ENCODE assay signal across 4 fruit fly cellular contexts in the genomic region with DNA sequence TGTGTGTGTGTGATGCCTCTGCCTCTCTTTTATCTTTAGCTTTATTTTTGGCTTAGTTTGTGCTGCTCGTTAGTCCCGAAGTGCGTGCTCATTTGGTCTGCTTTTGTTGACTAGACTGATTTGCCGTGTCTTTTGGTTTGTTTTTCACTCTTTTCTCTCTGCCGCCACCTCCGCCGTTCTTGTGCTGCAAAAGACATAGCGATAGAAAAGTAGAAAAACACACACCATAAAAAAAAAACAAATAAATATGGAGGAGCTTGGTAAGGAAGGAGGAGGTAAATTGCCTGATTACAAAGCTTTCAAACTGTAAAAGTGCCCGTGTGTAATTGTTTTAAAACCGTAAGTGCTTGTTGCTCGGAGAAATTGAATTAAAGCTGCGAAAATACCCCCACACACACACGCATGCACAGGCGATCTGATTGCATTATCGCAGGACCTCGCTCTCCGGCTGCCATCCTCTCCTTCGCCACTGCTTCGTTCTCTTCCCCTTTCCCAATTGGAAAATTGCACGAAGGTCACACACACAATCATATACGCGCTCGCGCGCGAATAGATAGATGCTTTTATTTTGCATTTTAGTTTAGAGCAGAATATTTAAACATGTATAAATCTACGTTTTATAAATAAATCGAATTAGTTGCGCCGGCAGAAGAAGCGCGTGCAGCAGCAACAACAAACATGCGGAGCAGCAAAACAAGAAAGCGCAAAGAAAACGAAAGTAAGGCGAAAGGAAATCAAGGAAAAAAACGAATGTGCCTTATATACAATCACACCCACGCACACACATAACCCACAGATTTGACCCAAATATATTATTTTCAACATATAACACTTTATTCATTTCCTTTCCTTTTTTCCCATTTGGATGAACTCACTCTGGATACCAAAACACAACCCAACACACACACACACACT.
TF ChIP-seq lines count a peak whose summit lies in the region.

No protein-coding gene starts in this region.

- TF ChIP-seq CTCF in whole organism, embryonic (GFP tag; optimal IDR thresholded peaks at IDR 0.05; lab: Kevin White, UChicago), result no peak

TF ChIP-seq in whole organism, embryonic, 481 proteins besides CTCF, POLR2A, EP300 and RAD21:
- TF ChIP-seq zfh2 (GFP tag; optimal IDR thresholded peaks at IDR 0.05; lab: Kevin White, UChicago) (no peak), Blimp-1 (GFP tag; optimal IDR thresholded peaks at IDR 0.05; lab: Kevin White, UChicago) (peak; percentile 6), insv (GFP tag; optimal IDR thresholded peaks at IDR 0.05; lab: Kevin White, UChicago) (peak in 1 of 2 experiments; percentile 61), Dfd (GFP tag; optimal IDR thresholded peaks at IDR 0.05; lab: Kevin White, UChicago) (no peak), Elba2 (GFP tag; optimal IDR thresholded peaks at IDR 0.05; lab: Kevin White, UChicago) (peak; percentile 49), Med (GFP tag; lab: Kevin White, UChicago) (peak; percentile 61), Ets65A (GFP tag; lab: Kevin White, UChicago) (peak; percentile 80), CG6654 (GFP tag; optimal IDR thresholded peaks at IDR 0.05; lab: Kevin White, UChicago) (peak; percentile 87), chinmo (GFP tag; IDR thresholded peaks at IDR 0.05; lab: Robert Waterston, UW; ENCODE audit: partially characterized antibody) (0 out of 4 replicates have a peak, but pooled peaks have one; percentile 33)
TF ChIP-seq in whole organism, embryonic: peak in this region for 7.

TF ChIP-seq in whole organism, prepupa, 60 proteins besides CTCF, POLR2A, EP300 and RAD21:
- TF ChIP-seq fkh (GFP tag; optimal IDR thresholded peaks at IDR 0.05; lab: Kevin White, UChicago) (peak; percentile 15), svp (GFP tag; lab: Kevin White, UChicago) (peak; percentile 66), dsx (GFP tag; optimal IDR thresholded peaks at IDR 0.05; lab: Kevin White, UChicago; ENCODE audit: poor library complexity, severe bottlenecking) (no peak), OdsH (GFP tag; optimal IDR thresholded peaks at IDR 0.05; lab: Kevin White, UChicago) (no peak), eg (GFP tag; IDR thresholded peaks at IDR 0.05; lab: Robert Waterston, UW) (0 out of 3 replicates have a peak, but pooled peaks have one; percentile 31), Blimp-1 (GFP tag; optimal IDR thresholded peaks at IDR 0.05; lab: Kevin White, UChicago) (peak; percentile 92), Eip78C (GFP tag; lab: Kevin White, UChicago) (peak; percentile 39), pdm3 (GFP tag; optimal IDR thresholded peaks at IDR 0.05; lab: Kevin White, UChicago) (no peak)

TF ChIP-seq in whole organism, pupa, 21 proteins besides CTCF, POLR2A, EP300 and RAD21:
- TF ChIP-seq CG15710 (tag; optimal IDR thresholded peaks at IDR 0.05; lab: Kevin White, UChicago) (no peak), CG4496 (GFP tag; IDR thresholded peaks at IDR 0.05; lab: Robert Waterston, UW) (peak; percentile 33; the same call in 1 of the 3 replicates), CG14655 (GFP tag; optimal IDR thresholded peaks at IDR 0.05; lab: Kevin White, UChicago) (peak; percentile 1)

TF ChIP-seq in whole organism, wandering third instar larva, 38 proteins besides CTCF, POLR2A, EP300 and RAD21:
- TF ChIP-seq Myc (optimal IDR thresholded peaks at IDR 0.05; lab: Kevin White, UChicago) (peak; percentile 3), psq (GFP tag; optimal IDR thresholded peaks at IDR 0.05; lab: Kevin White, UChicago) (peak; percentile 3), GATAd (GFP tag; optimal IDR thresholded peaks at IDR 0.05; lab: Kevin White, UChicago) (no peak), dsf (GFP tag; optimal IDR thresholded peaks at IDR 0.05; lab: Kevin White, UChicago; ENCODE audit: borderline replicate concordance) (no peak), sage (GFP tag; optimal IDR thresholded peaks at IDR 0.05; lab: Kevin White, UChicago) (no peak), Dfd (GFP tag; optimal IDR thresholded peaks at IDR 0.05; lab: Kevin White, UChicago) (peak; percentile 24), Hnf4 (GFP tag; optimal IDR thresholded peaks at IDR 0.05; lab: Kevin White, UChicago) (no peak)
